Worm (Caenorhabditis elegans) whole organism, L2 larva: Measurements from ENCODE around the gene F13E9.13.

ENCODE experiments used
- C34F6.9 ChIP-seq: fragments of 150-350 bp; optimal IDR thresholded peaks from 2 replicates; lab custom pipeline; 2014; ENCODE audit warnings: missing biosample characterization, missing genetic modification characterization
- F13H6.1 ChIP-seq: sonication (generic microtip); optimal IDR thresholded peaks from 2 replicates; lab custom pipeline; 2016; ENCODE audit warnings: missing genetic modification characterization, missing compliant biosample characterization
- R02D3.7 ChIP-seq: fragments of 150-350 bp; optimal IDR thresholded peaks from 2 replicates; lab custom pipeline; 2014; ENCODE audit warnings: missing biosample characterization, missing genetic modification characterization
- Y55F3AM.14 ChIP-seq: fragments of 200-800 bp; sonication (Bioruptor generic); optimal IDR thresholded peaks from 2 replicates; lab custom pipeline; 2018; ENCODE audit warnings: mild to moderate bottlenecking, missing genetic modification characterization, missing compliant biosample characterization
- ama-1 ChIP-seq: fragments of 150-350 bp; optimal IDR thresholded peaks from 2 replicates; lab custom pipeline; 2018; ENCODE audit warnings: inconsistent platforms
- blmp-1 ChIP-seq: sonication (generic microtip); optimal IDR thresholded peaks from 2 replicates; lab custom pipeline; 2017; ENCODE audit warnings: missing genetic modification characterization, mild to moderate bottlenecking, missing compliant biosample characterization, antibody characterized with exemption, moderate library complexity; ENCODE audit not compliant: insufficient read depth
- ceh-16 ChIP-seq: fragments of 150-350 bp; optimal IDR thresholded peaks from 2 replicates; lab custom pipeline; 2014; ENCODE audit warnings: missing biosample characterization, missing genetic modification characterization
- ceh-82 ChIP-seq: fragments of 150-350 bp; optimal IDR thresholded peaks from 2 replicates; lab custom pipeline; 2014; ENCODE audit warnings: missing biosample characterization, missing genetic modification characterization
- crh-2 ChIP-seq: sonication (generic microtip); optimal IDR thresholded peaks from 2 replicates; lab custom pipeline; 2017; ENCODE audit warnings: missing biosample characterization, missing genetic modification characterization
- dmd-4 ChIP-seq: sonication (generic microtip); optimal IDR thresholded peaks from 2 replicates; lab custom pipeline; 2017; ENCODE audit warnings: missing biosample characterization, missing genetic modification characterization
- egl-27 ChIP-seq: sonication (generic microtip); optimal IDR thresholded peaks from 3 replicates; lab custom pipeline; 2017; ENCODE audit warnings: missing biosample characterization, missing genetic modification reagents, missing genetic modification characterization
- elt-1 ChIP-seq: fragments of 150-350 bp; optimal IDR thresholded peaks from 2 replicates; lab custom pipeline; 2014; ENCODE audit warnings: missing biosample characterization, missing genetic modification characterization
- fos-1 ChIP-seq: fragments of 150-350 bp; optimal IDR thresholded peaks from 2 replicates; lab custom pipeline; 2014; ENCODE audit warnings: missing biosample characterization, missing genetic modification characterization
- gmeb-1 ChIP-seq: fragments of 150-350 bp; optimal IDR thresholded peaks from 2 replicates; lab custom pipeline; 2014; ENCODE audit warnings: missing biosample characterization, missing genetic modification characterization
- lsy-2 ChIP-seq, 2 experiments: fragments of 150-350 bp in 1 of 2; sonication (generic microtip) in 1 of 2; optimal IDR thresholded peaks; 2 replicates each; lab custom pipeline; 2014 to 2017; ENCODE audit warnings: missing biosample characterization in 2 of 2, missing genetic modification characterization in 2 of 2
- mab-5 ChIP-seq: fragments of 150-350 bp; optimal IDR thresholded peaks from 2 replicates; lab custom pipeline; 2014; ENCODE audit warnings: missing biosample characterization, missing genetic modification characterization
- mdl-1 ChIP-seq, 2 experiments: fragments of 150-350 bp in 1 of 2; sonication (generic microtip) in 1 of 2; optimal IDR thresholded peaks; 2 replicates each; lab custom pipeline; 2017; ENCODE audit warnings: missing biosample characterization in 2 of 2, missing genetic modification characterization in 2 of 2
- nhr-129 ChIP-seq: fragments of 150-350 bp; optimal IDR thresholded peaks from 2 replicates; lab custom pipeline; 2014; ENCODE audit warnings: missing biosample characterization, missing genetic modification characterization
- nhr-21 ChIP-seq: fragments of 150-350 bp; optimal IDR thresholded peaks from 2 replicates; lab custom pipeline; 2014; ENCODE audit warnings: missing biosample characterization, missing genetic modification characterization
- nhr-23 ChIP-seq: fragments of 150-350 bp; optimal IDR thresholded peaks from 2 replicates; lab custom pipeline; 2014; ENCODE audit warnings: missing biosample characterization, missing genetic modification reagents, missing genetic modification characterization
- nhr-237 ChIP-seq: fragments of 150-350 bp; optimal IDR thresholded peaks from 2 replicates; lab custom pipeline; 2014; ENCODE audit warnings: missing biosample characterization, missing genetic modification characterization
- nhr-25 ChIP-seq: fragments of 150-350 bp; sonication (generic microtip); optimal IDR thresholded peaks from 3 replicates; lab custom pipeline; 2014; ENCODE audit warnings: missing biosample characterization, missing genetic modification characterization
- nhr-6 ChIP-seq: fragments of 150-350 bp; optimal IDR thresholded peaks from 2 replicates; lab custom pipeline; 2014; ENCODE audit warnings: missing biosample characterization, missing genetic modification characterization
- nhr-77 ChIP-seq: fragments of 150-350 bp; optimal IDR thresholded peaks from 2 replicates; lab custom pipeline; 2014; ENCODE audit warnings: missing biosample characterization, missing genetic modification characterization
- peb-1 ChIP-seq: fragments of 150-350 bp; optimal IDR thresholded peaks from 2 replicates; lab custom pipeline; 2014; ENCODE audit warnings: missing biosample characterization, missing genetic modification characterization
- sma-3 ChIP-seq: sonication (generic microtip); optimal IDR thresholded peaks from 2 replicates; lab custom pipeline; 2016; ENCODE audit warnings: missing genetic modification reagents, missing genetic modification characterization, missing compliant biosample characterization
- sma-9 ChIP-seq, 2 experiments: fragments of 150-350 bp in 1 of 2; sonication (generic microtip) in 1 of 2; optimal IDR thresholded peaks; 2 replicates each; lab custom pipeline; 2014 to 2016; ENCODE audit warnings: missing genetic modification characterization in 2 of 2, mild to moderate bottlenecking in 1 of 2, missing biosample characterization in 1 of 2, missing compliant biosample characterization in 1 of 2, missing genetic modification reagents in 1 of 2, moderate library complexity in 1 of 2
- snpc-4 ChIP-seq: fragments of 150-350 bp; optimal IDR thresholded peaks from 2 replicates; lab custom pipeline; 2014; ENCODE audit warnings: missing biosample characterization, missing genetic modification characterization
- unc-39 ChIP-seq: fragments of 150-350 bp; optimal IDR thresholded peaks from 2 replicates; lab custom pipeline; 2014; ENCODE audit warnings: missing biosample characterization, missing genetic modification characterization
- unc-55 ChIP-seq: fragments of 150-350 bp; sonication (generic microtip); optimal IDR thresholded peaks from 3 replicates; lab custom pipeline; 2014; ENCODE audit warnings: missing biosample characterization, missing genetic modification reagents, missing genetic modification characterization
- unc-62 ChIP-seq: fragments of 150-350 bp; optimal IDR thresholded peaks from 2 replicates; lab custom pipeline; 2014; ENCODE audit warnings: missing biosample characterization, missing genetic modification reagents, missing genetic modification characterization
- ztf-1 ChIP-seq: fragments of 200-800 bp; sonication (Bioruptor generic); conservative IDR thresholded peaks from 2 replicates; pipeline ENCODE4 v1.3.6; 2022; ENCODE audit warnings: missing genetic modification characterization, missing compliant biosample characterization
- ztf-11 ChIP-seq: sonication (generic microtip); optimal IDR thresholded peaks from 2 replicates; lab custom pipeline; 2017; ENCODE audit warnings: missing biosample characterization, missing genetic modification characterization

Gene F13E9.13

DNA sequence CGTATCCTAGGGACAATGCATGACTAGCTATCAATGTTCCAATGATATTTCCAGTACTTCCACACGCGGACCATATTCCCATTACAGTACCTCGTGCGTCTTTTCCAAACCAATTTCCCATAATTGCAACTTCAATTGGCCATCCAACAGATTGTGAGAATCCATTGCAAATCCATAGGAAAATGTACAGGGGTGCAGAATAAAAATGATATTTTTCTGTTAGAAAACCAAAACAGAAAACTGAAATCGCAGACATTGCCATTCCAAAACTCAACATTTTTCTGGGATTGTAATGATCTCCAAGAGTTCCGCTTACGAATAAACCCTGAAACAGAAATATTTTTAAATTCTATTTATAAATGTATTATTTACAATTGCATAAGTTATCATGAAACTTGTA, 30.2 kb upstream of the F13E9.13 start:
- TF ChIP-seq sma-3 (no peak), unc-62 (no peak), peb-1 (tag; lab: Kevin White, UChicago) (no peak), unc-39 (tag; lab: Kevin White, UChicago) (no peak), mdl-1 (tag; optimal IDR thresholded peaks at IDR 0.05; lab: Kevin White, UChicago) (no peak), nhr-23 (tag; lab: Kevin White, UChicago) (no peak), R02D3.7 (tag; lab: Kevin White, UChicago) (no peak), snpc-4 (tag; lab: Kevin White, UChicago) (no peak), C34F6.9 (tag; lab: Kevin White, UChicago) (no peak)
- TF ChIP-seq, all 48 proteins: peak for 0

- TF ChIP-seq unc-55 (GFP tag; lab: Kevin White, UChicago) (no peak), mab-5 (no peak), C34F6.9 (tag; lab: Kevin White, UChicago) (no peak), Y55F3AM.14 (GFP tag; lab: Kevin White, UChicago) (no peak), nhr-6 (tag; lab: Kevin White, UChicago) (no peak), peb-1 (tag; lab: Kevin White, UChicago) (no peak), nhr-77 (tag; lab: Kevin White, UChicago) (no peak), gmeb-1 (tag; lab: Kevin White, UChicago) (no peak), ztf-11 (tag; lab: Kevin White, UChicago) (no peak), snpc-4 (tag; lab: Kevin White, UChicago) (no peak), F13H6.1 (tag; lab: Kevin White, UChicago) (no peak), ceh-82 (tag; lab: Kevin White, UChicago) (no peak), sma-9 (GFP tag; optimal IDR thresholded peaks at IDR 0.05; lab: Kevin White, UChicago) (no peak), sma-9 (tag; optimal IDR thresholded peaks at IDR 0.05; lab: Kevin White, UChicago) (no peak), nhr-21 (no peak), nhr-237 (tag; lab: Kevin White, UChicago) (no peak), ama-1 (lab: Kevin White, UChicago) (no peak), ztf-1 (no peak)
- TF ChIP-seq, all 48 proteins: peak for 0
Observed at ce11 chrIV:10851833-10852232, 29.5 kb upstream of the F13E9.13 start, which contains the start of gene T11G6.4. T11G6.4 (minus strand) TSS chrIV:10851933.

ce11 chrIV:10852403-10852802, 28.9 kb upstream of the F13E9.13 start:
- TF ChIP-seq fos-1 (tag; lab: Kevin White, UChicago): peak; percentile 23
- TF ChIP-seq unc-55 (GFP tag; lab: Kevin White, UChicago): peak; percentile 54
- TF ChIP-seq nhr-129 (tag; lab: Kevin White, UChicago): peak; percentile 2
- no peak for TF ChIP-seq mdl-1 (tag; optimal IDR thresholded peaks at IDR 0.05; lab: Kevin White, UChicago)
- TF ChIP-seq nhr-21: no peak
- no peak for TF ChIP-seq egl-27 (tag; lab: Kevin White, UChicago)
- TF ChIP-seq crh-2: peak; percentile 29
- peak; percentile 46 for TF ChIP-seq C34F6.9 (tag; lab: Kevin White, UChicago)
- peak; percentile 56 for TF ChIP-seq blmp-1
- TF ChIP-seq unc-39 (tag; lab: Kevin White, UChicago): no peak
- TF ChIP-seq lsy-2 (tag; optimal IDR thresholded peaks at IDR 0.05; lab: Kevin White, UChicago): peak in 1 of 2 experiments; percentile 45

DNA sequence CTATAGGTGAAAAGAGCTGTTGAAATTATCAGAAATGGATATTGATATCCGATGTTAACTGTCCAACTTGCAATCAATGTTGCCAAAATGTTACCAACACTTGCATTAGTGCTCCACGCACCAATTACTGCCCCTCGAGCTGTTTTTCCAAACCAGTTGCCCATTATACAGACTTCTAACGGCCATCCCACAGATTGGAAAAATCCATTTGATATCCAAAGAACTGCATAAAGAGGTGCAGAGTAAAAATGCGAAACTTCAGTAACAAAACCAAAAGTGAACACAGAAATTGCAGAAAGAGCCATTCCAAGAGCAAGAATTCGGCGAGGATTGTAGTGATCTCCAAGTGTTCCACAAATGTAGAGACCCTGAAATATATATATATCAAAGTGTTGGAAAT, 27.3 kb upstream of the F13E9.13 start:
- TF ChIP-seq R02D3.7 (tag; lab: Kevin White, UChicago) (no peak), gmeb-1 (tag; lab: Kevin White, UChicago) (no peak), nhr-23 (tag; lab: Kevin White, UChicago) (no peak), dmd-4 (tag; lab: Kevin White, UChicago) (no peak), nhr-21 (no peak), nhr-25 (tag; lab: Kevin White, UChicago) (no peak), ceh-16 (no peak), nhr-6 (tag; lab: Kevin White, UChicago) (no peak), mdl-1 (tag; optimal IDR thresholded peaks at IDR 0.05; lab: Kevin White, UChicago) (no peak)
- TF ChIP-seq, all 48 proteins: peak for 0

ce11 chrIV:10855049-10855448, 26.3 kb upstream of the F13E9.13 start, which contains the start of gene T11G6.3:
T11G6.3 (minus strand) TSS chrIV:10855237.
- TF ChIP-seq nhr-6 (tag; lab: Kevin White, UChicago) (no peak), ceh-16 (no peak), nhr-25 (tag; lab: Kevin White, UChicago) (peak; percentile 25), ceh-82 (tag; lab: Kevin White, UChicago) (no peak), crh-2 (no peak), elt-1 (tag; lab: Kevin White, UChicago) (no peak)
